Fruit fly (Drosophila melanogaster): ENCODE measurements around the gene CHMP2B.

Gene CHMP2B

dm6 chr3L:5139312-5139711 is at the start of gene CHMP2B, which contains the start of gene Tcs5 (continued):
- TF ChIP-seq Dbx (GFP tag; IDR thresholded peaks at IDR 0.05) (peak; percentile 100), yki (optimal IDR thresholded peaks at IDR 0.05) (no peak), Lhr (GFP tag; optimal IDR thresholded peaks at IDR 0.05) (peak; percentile 99), CG16779 (GFP tag; IDR thresholded peaks at IDR 0.05) (peak; percentile 100), CG13123 (GFP tag; optimal IDR thresholded peaks at IDR 0.05) (peak; percentile 99), CHES-1-like (GFP tag; optimal IDR thresholded peaks at IDR 0.05) (peak; percentile 99), cg (GFP tag; optimal IDR thresholded peaks at IDR 0.05) (no peak), ssp (GFP tag; IDR thresholded peaks at IDR 0.05) (peak; percentile 98), CG5953 (GFP tag; IDR thresholded peaks at IDR 0.05) (peak; percentile 100), vfl (GFP tag; optimal IDR thresholded peaks at IDR 0.05) (peak; percentile 100), bab2 (GFP tag; optimal IDR thresholded peaks at IDR 0.05) (peak; percentile 100), CG10274 (GFP tag; optimal IDR thresholded peaks at IDR 0.05) (peak; percentile 96), CG6175 (GFP tag; IDR thresholded peaks at IDR 0.05) (peak; percentile 100), otp (GFP tag; IDR thresholded peaks at IDR 0.05) (peak; percentile 100), CG6765 (GFP tag; optimal IDR thresholded peaks at IDR 0.05) (peak; percentile 99), Usf (GFP tag; optimal IDR thresholded peaks at IDR 0.05) (peak; percentile 100), MESR4 (GFP tag; optimal IDR thresholded peaks at IDR 0.05) (peak; percentile 94), CG18476 (GFP tag; optimal IDR thresholded peaks at IDR 0.05) (peak; percentile 99), tll (GFP tag; optimal IDR thresholded peaks at IDR 0.05) (peak in 1 of 2 experiments; percentile 87), CG2116 (GFP tag; optimal IDR thresholded peaks at IDR 0.05) (peak; percentile 94), unpg (GFP tag; optimal IDR thresholded peaks at IDR 0.05) (peak; percentile 100), CG9727 (GFP tag; optimal IDR thresholded peaks at IDR 0.05) (peak; percentile 99), kah (GFP tag; optimal IDR thresholded peaks at IDR 0.05) (peak; percentile 98), sug (tag; optimal IDR thresholded peaks at IDR 0.05) (peak; percentile 99), CG43689 (GFP tag; IDR thresholded peaks at IDR 0.05) (peak; percentile 99), Ptx1 (GFP tag; IDR thresholded peaks at IDR 0.05) (peak; percentile 100), CG9817 (tag; optimal IDR thresholded peaks at IDR 0.05) (peak; percentile 100), Hsf (GFP tag; optimal IDR thresholded peaks at IDR 0.05) (peak; percentile 100), sd (tag; optimal IDR thresholded peaks at IDR 0.05) (peak; percentile 97), CG10543 (GFP tag; optimal IDR thresholded peaks at IDR 0.05) (peak; percentile 99), ap (GFP tag; IDR thresholded peaks at IDR 0.05) (peak; percentile 100), peb (GFP tag; IDR thresholded peaks at IDR 0.05) (peak; percentile 100), Six4 (GFP tag; optimal IDR thresholded peaks at IDR 0.05) (peak; percentile 100), Fer3 (tag; optimal IDR thresholded peaks at IDR 0.05) (peak; percentile 100), Tbp (GFP tag; optimal IDR thresholded peaks at IDR 0.05) (no peak), Atf6 (GFP tag; IDR thresholded peaks at IDR 0.05) (peak; percentile 100), ranshi (GFP tag; IDR thresholded peaks at IDR 0.05) (peak; percentile 100), CG17361 (GFP tag; IDR thresholded peaks at IDR 0.05) (peak; percentile 96), Dek (tag; optimal IDR thresholded peaks at IDR 0.05) (peak; percentile 100), Nf-YC (tag; optimal IDR thresholded peaks at IDR 0.05) (peak; percentile 86), CG17829 (tag; optimal IDR thresholded peaks at IDR 0.05) (peak; percentile 99), CG17328 (GFP tag; IDR thresholded peaks at IDR 0.05) (peak; percentile 100), br (optimal IDR thresholded peaks at IDR 0.05) (no peak), CG3838 (GFP tag; optimal IDR thresholded peaks at IDR 0.05) (peak; percentile 99), wek (GFP tag; optimal IDR thresholded peaks at IDR 0.05) (peak; percentile 96), CG17568 (GFP tag; optimal IDR thresholded peaks at IDR 0.05) (no peak), CG18011 (GFP tag; optimal IDR thresholded peaks at IDR 0.05) (peak; percentile 94), CG10209 (GFP tag; optimal IDR thresholded peaks at IDR 0.05) (peak; percentile 100), CG2889 (GFP tag; IDR thresholded peaks at IDR 0.05) (peak; percentile 100), repo (GFP tag; optimal IDR thresholded peaks at IDR 0.05) (peak; percentile 99), pnt (GFP tag; optimal IDR thresholded peaks at IDR 0.05) (peak; percentile 99), Dp (GFP tag; optimal IDR thresholded peaks at IDR 0.05) (peak; percentile 66)

Measured in whole organism, embryonic.